Fruit fly (Drosophila melanogaster) whole organism, embryonic: ENCODE data around the gene Atg2.

Source experiments
- CG10462 ChIP-seq: fragments of 200-800 bp; sonication (Bioruptor generic); optimal IDR thresholded peaks from 2 replicates; lab custom pipeline; 2016; ENCODE audit warnings: missing biosample characterization, missing genetic modification characterization
- CG10543 ChIP-seq: fragments of 200-800 bp; sonication (Bioruptor generic); optimal IDR thresholded peaks from 3 replicates; lab custom pipeline; 2017; ENCODE audit warnings: missing biosample characterization, mild to moderate bottlenecking, missing genetic modification characterization, moderate library complexity
- CG10979 ChIP-seq: fragments of 200-800 bp; sonication (Bioruptor generic); optimal IDR thresholded peaks from 2 replicates; lab custom pipeline; 2018; ENCODE audit warnings: missing biosample characterization, mild to moderate bottlenecking, missing genetic modification characterization, moderate library complexity
- CG12942 ChIP-seq: fragments of 200-800 bp; sonication (Bioruptor generic); optimal IDR thresholded peaks from 3 replicates; lab custom pipeline; 2016; ENCODE audit warnings: missing biosample characterization, missing genetic modification characterization
- CG13123 ChIP-seq: fragments of 200-800 bp; sonication (Bioruptor generic); optimal IDR thresholded peaks from 2 replicates; lab custom pipeline; 2016; ENCODE audit warnings: missing biosample characterization, missing genetic modification characterization
- CG14441 ChIP-seq: fragments of 200-800 bp; sonication (Bioruptor generic); IDR thresholded peaks from 2 replicates; pipeline ENCODE4 v1.3.6; 2022; ENCODE audit warnings: missing biosample characterization, missing genetic modification characterization
- CG14710 ChIP-seq: fragments of 200-800 bp; sonication (Bioruptor generic); optimal IDR thresholded peaks from 3 replicates; lab custom pipeline; 2019; ENCODE audit warnings: missing biosample characterization, mild to moderate bottlenecking, missing genetic modification characterization, moderate library complexity
- CG18476 ChIP-seq: fragments of 200-800 bp; sonication (Bioruptor generic); optimal IDR thresholded peaks from 2 replicates; lab custom pipeline; 2016; ENCODE audit warnings: missing biosample characterization, mild to moderate bottlenecking, missing genetic modification characterization
- CG18764 ChIP-seq: fragments of 200-800 bp; sonication (Bioruptor generic); optimal IDR thresholded peaks from 3 replicates; lab custom pipeline; 2016; ENCODE audit warnings: missing biosample characterization, missing genetic modification characterization
- CG30403 ChIP-seq: fragments of 200-800 bp; sonication (Bioruptor generic); optimal IDR thresholded peaks from 3 replicates; lab custom pipeline; 2016; ENCODE audit warnings: missing biosample characterization, missing genetic modification characterization
- CG3163 ChIP-seq: fragments of 200-800 bp; sonication (Bioruptor generic); optimal IDR thresholded peaks from 3 replicates; lab custom pipeline; 2016; ENCODE audit warnings: missing biosample characterization, missing genetic modification characterization
- CG34376 ChIP-seq: fragments of 200-800 bp; sonication (Bioruptor generic); optimal IDR thresholded peaks from 2 replicates; lab custom pipeline; 2018; ENCODE audit warnings: missing biosample characterization, mild to moderate bottlenecking, missing genetic modification characterization
- CG3726 ChIP-seq: fragments of 200-800 bp; sonication (Bioruptor generic); IDR thresholded peaks from 3 replicates; pipeline ENCODE4, ENCODE4 v1.3.6; 2022; ENCODE audit warnings: missing biosample characterization, missing genetic modification characterization
- CG42726 ChIP-seq: fragments of 200-800 bp; sonication (Bioruptor generic); IDR thresholded peaks from 2 replicates; pipeline ENCODE4 v1.3.6; 2022; ENCODE audit warnings: missing biosample characterization, missing genetic modification characterization; ENCODE audit not compliant: partially characterized antibody
- CG4360 ChIP-seq: fragments of 200-800 bp; sonication (Bioruptor generic); IDR thresholded peaks from 2 replicates; pipeline ENCODE4 v1.3.6; 2022; ENCODE audit warnings: missing biosample characterization, missing genetic modification characterization
- CG6272 ChIP-seq: fragments of 200-800 bp; sonication (Bioruptor generic); IDR thresholded peaks from 2 replicates; pipeline ENCODE4 v1.3.6; 2022; ENCODE audit warnings: missing biosample characterization, missing genetic modification characterization
- CHES-1-like ChIP-seq: fragments of 200-800 bp; sonication (Bioruptor generic); optimal IDR thresholded peaks from 2 replicates; lab custom pipeline; 2016; ENCODE audit warnings: missing biosample characterization, missing genetic modification characterization
- ERR ChIP-seq: fragments of 200-800 bp; sonication (Bioruptor generic); optimal IDR thresholded peaks from 2 replicates; lab custom pipeline; 2016; ENCODE audit warnings: missing biosample characterization, missing genetic modification characterization
- Ets97D ChIP-seq: fragments of 200-800 bp; sonication (Bioruptor generic); optimal IDR thresholded peaks from 3 replicates; lab custom pipeline; 2016; ENCODE audit warnings: missing biosample characterization, missing genetic modification characterization
- Kr ChIP-seq: fragments of 200-800 bp; sonication (Bioruptor generic); optimal IDR thresholded peaks from 2 replicates; lab custom pipeline; 2017; ENCODE audit warnings: missing biosample characterization, mild to moderate bottlenecking, missing genetic modification characterization
- NK7.1 ChIP-seq: fragments of 200-800 bp; sonication (Bioruptor generic); optimal IDR thresholded peaks from 3 replicates; lab custom pipeline; 2016; ENCODE audit warnings: missing biosample characterization, missing genetic modification characterization
- Oaz ChIP-seq: fragments of 200-800 bp; sonication (Bioruptor generic); IDR thresholded peaks from 2 replicates; pipeline ENCODE4 v1.3.6; 2022; ENCODE audit warnings: missing biosample characterization, missing genetic modification characterization
- Opbp ChIP-seq: fragments of 200-800 bp; sonication (Bioruptor generic); IDR thresholded peaks from 3 replicates; pipeline ENCODE4 v1.3.6; 2022; ENCODE audit warnings: missing biosample characterization, missing genetic modification characterization; ENCODE audit not compliant: partially characterized antibody
- Pdp1 ChIP-seq, 2 experiments: fragments of 200-800 bp; sonication (Bioruptor generic); optimal IDR thresholded peaks; 3 replicates each; lab custom pipeline; 2016; ENCODE audit warnings: missing biosample characterization in 2 of 2, missing genetic modification characterization in 2 of 2, mild to moderate bottlenecking in 1 of 2, moderate library complexity in 1 of 2
- Poxn ChIP-seq: fragments of 200-800 bp; sonication (Bioruptor generic); IDR thresholded peaks from 2 replicates; pipeline ENCODE4 v1.3.6; 2022; ENCODE audit warnings: missing biosample characterization, missing genetic modification characterization
- Rfx ChIP-seq: fragments of 200-800 bp; sonication (Bioruptor generic); IDR thresholded peaks from 2 replicates; pipeline ENCODE4 v1.3.6; 2022; ENCODE audit warnings: missing biosample characterization, missing genetic modification characterization
- Sin3A ChIP-seq: fragments of >200 bp; optimal IDR thresholded peaks from 2 replicates; lab custom pipeline; 2018
- Spps ChIP-seq: fragments of 200-800 bp; sonication (Bioruptor generic); optimal IDR thresholded peaks from 2 replicates; lab custom pipeline; 2018; ENCODE audit warnings: missing biosample characterization, mild to moderate bottlenecking, missing genetic modification characterization
- Ssrp ChIP-seq: fragments of 200-800 bp; sonication (Bioruptor generic); optimal IDR thresholded peaks from 2 replicates; lab custom pipeline; 2018; ENCODE audit warnings: missing biosample characterization, mild to moderate bottlenecking, missing genetic modification characterization, moderate library complexity
- YL-1 ChIP-seq: fragments of 200-800 bp; sonication (Bioruptor generic); optimal IDR thresholded peaks from 3 replicates; lab custom pipeline; 2017; ENCODE audit warnings: missing biosample characterization, mild to moderate bottlenecking, missing genetic modification characterization
- ara ChIP-seq: fragments of 200-800 bp; sonication (Bioruptor generic); IDR thresholded peaks from 2 replicates; pipeline ENCODE4 v1.3.6; 2022; ENCODE audit warnings: missing biosample characterization, missing genetic modification characterization
- ato ChIP-seq: fragments of 200-800 bp; sonication (Bioruptor generic); IDR thresholded peaks from 2 replicates; pipeline ENCODE4 v1.3.6; 2022; ENCODE audit warnings: missing biosample characterization, missing genetic modification characterization; ENCODE audit not compliant: partially characterized antibody
- bowl ChIP-seq: fragments of 200-800 bp; sonication (Bioruptor generic); IDR thresholded peaks from 2 replicates; pipeline ENCODE4 v1.3.6; 2022; ENCODE audit warnings: missing biosample characterization, missing genetic modification characterization
- bsh ChIP-seq, 2 experiments: fragments of 200-800 bp; sonication (Bioruptor generic); optimal IDR thresholded peaks; 2 replicates each; lab custom pipeline; 2017 to 2018; ENCODE audit warnings: mild to moderate bottlenecking in 2 of 2, missing biosample characterization in 2 of 2, missing genetic modification characterization in 2 of 2, moderate library complexity in 1 of 2
- chinmo ChIP-seq: fragments of 200-800 bp; sonication (Bioruptor generic); IDR thresholded peaks from 4 replicates; pipeline ENCODE4 v1.3.6; 2022; ENCODE audit warnings: missing biosample characterization, missing genetic modification characterization; ENCODE audit not compliant: partially characterized antibody
- crol ChIP-seq: fragments of 200-800 bp; sonication (Bioruptor generic); IDR thresholded peaks from 2 replicates; pipeline ENCODE4 v1.3.6; 2022; ENCODE audit warnings: missing biosample characterization, missing genetic modification characterization
- cwo ChIP-seq: fragments of 200-800 bp; sonication (Bioruptor generic); optimal IDR thresholded peaks from 3 replicates; lab custom pipeline; 2017; ENCODE audit warnings: missing biosample characterization, missing genetic modification characterization, mild to moderate bottlenecking, moderate library complexity, missing genetic modification reagents
- dmrt99B ChIP-seq: fragments of 200-800 bp; sonication (Bioruptor generic); optimal IDR thresholded peaks from 2 replicates; lab custom pipeline; 2018; ENCODE audit warnings: missing biosample characterization, mild to moderate bottlenecking, missing genetic modification characterization, moderate library complexity
- dysf ChIP-seq: fragments of 200-800 bp; sonication (Bioruptor generic); IDR thresholded peaks from 3 replicates; pipeline ENCODE4 v1.3.6; 2022; ENCODE audit warnings: missing biosample characterization, missing genetic modification characterization
- emc ChIP-seq: fragments of 200-800 bp; sonication (Bioruptor generic); optimal IDR thresholded peaks from 2 replicates; lab custom pipeline; 2016; ENCODE audit warnings: missing biosample characterization, missing genetic modification characterization
- fd102C ChIP-seq: fragments of 200-800 bp; sonication (Bioruptor generic); optimal IDR thresholded peaks from 2 replicates; lab custom pipeline; 2018; ENCODE audit warnings: missing biosample characterization, mild to moderate bottlenecking, missing genetic modification characterization, moderate library complexity
- gce ChIP-seq: fragments of 200-800 bp; sonication (Bioruptor generic); IDR thresholded peaks from 3 replicates; pipeline ENCODE4 v1.3.6; 2022; ENCODE audit warnings: missing biosample characterization, missing genetic modification characterization
- kni ChIP-seq: fragments of 200-800 bp; sonication (Bioruptor generic); optimal IDR thresholded peaks from 3 replicates; lab custom pipeline; 2017; ENCODE audit warnings: mild to moderate bottlenecking, missing biosample characterization, missing genetic modification reagents, missing genetic modification characterization
- mirr ChIP-seq: fragments of 200-800 bp; sonication (Bioruptor generic); optimal IDR thresholded peaks from 3 replicates; lab custom pipeline; 2018; ENCODE audit warnings: missing biosample characterization, mild to moderate bottlenecking, missing genetic modification characterization
- oc ChIP-seq: fragments of 200-800 bp; sonication (Bioruptor generic); optimal IDR thresholded peaks from 2 replicates; lab custom pipeline; 2018; ENCODE audit warnings: missing biosample characterization, mild to moderate bottlenecking, missing genetic modification characterization, moderate library complexity
- peb ChIP-seq: fragments of 200-800 bp; sonication (Bioruptor generic); IDR thresholded peaks from 2 replicates; pipeline ENCODE4 v1.3.6; 2022; ENCODE audit warnings: missing biosample characterization, missing genetic modification characterization
- slou ChIP-seq: fragments of 200-800 bp; sonication (Bioruptor generic); optimal IDR thresholded peaks from 3 replicates; lab custom pipeline; 2016; ENCODE audit warnings: missing biosample characterization, missing genetic modification characterization
- tll ChIP-seq, 2 experiments: fragments of 200-800 bp in 1 of 2; fragments of >200 bp in 1 of 2; sonication (Bioruptor generic) in 1 of 2; optimal IDR thresholded peaks; 2 replicates each; lab custom pipeline; 2017 to 2019; ENCODE audit warnings: missing biosample characterization in 2 of 2, missing genetic modification characterization in 2 of 2, mild to moderate bottlenecking in 1 of 2, moderate library complexity in 1 of 2
- zf30C ChIP-seq: fragments of 200-800 bp; sonication (Bioruptor generic); optimal IDR thresholded peaks from 3 replicates; lab custom pipeline; 2018; ENCODE audit warnings: missing biosample characterization, mild to moderate bottlenecking, missing genetic modification characterization

The Atg2 gene

dm6 chr3L:2766269-2767088 is 7.7 kb upstream of the Atg2 start, which contains the start of the genes Mrtf and Non2 (continued):
- TF ChIP-seq dysf (GFP tag; lab: Robert Waterston, UW) = peak; percentile 67
- TF ChIP-seq CG30403 (GFP tag; lab: Kevin White, UChicago) = peak; percentile 82
- TF ChIP-seq dmrt99B (tag; lab: Kevin White, UChicago) = peak; percentile 39
- no peak for TF ChIP-seq Oaz (GFP tag; lab: Robert Waterston, UW)
- peak; percentile 10; the same call in 1 of the 2 replicates for TF ChIP-seq CG6272 (GFP tag; lab: Robert Waterston, UW)
- TF ChIP-seq Sin3A (lab: Kevin White, UChicago) = peak; percentile 42
- peak; percentile 85 for TF ChIP-seq ato (GFP tag; lab: Robert Waterston, UW)
- peak; percentile 75; the same call in 1 of the 4 replicates for TF ChIP-seq chinmo
- TF ChIP-seq Ets97D (GFP tag; lab: Kevin White, UChicago) = peak; percentile 62
- no peak for TF ChIP-seq CG3726 (GFP tag; lab: Robert Waterston, UW)
- peak; percentile 1 for TF ChIP-seq Spps (tag; lab: Kevin White, UChicago)
- no peak for TF ChIP-seq CG13123 (GFP tag; lab: Kevin White, UChicago)
- no peak for TF ChIP-seq zf30C (GFP tag; lab: Kevin White, UChicago)
- peak; percentile 75 for TF ChIP-seq CG14710 (tag; lab: Kevin White, UChicago)
- TF ChIP-seq peb (GFP tag; lab: Robert Waterston, UW) = no peak
- peak; percentile 35 for TF ChIP-seq emc (GFP tag; lab: Kevin White, UChicago)
- no peak for TF ChIP-seq YL-1 (GFP tag; lab: Kevin White, UChicago)
- TF ChIP-seq CG4360 (GFP tag; lab: Robert Waterston, UW) = peak; percentile 95
- peak; percentile 49 to 76 for TF ChIP-seq Pdp1 (GFP tag; optimal IDR thresholded peaks at IDR 0.05; lab: Kevin White, UChicago)
- peak; percentile 29 for TF ChIP-seq CG10462 (GFP tag; lab: Kevin White, UChicago)
- no peak for TF ChIP-seq tll (GFP tag; optimal IDR thresholded peaks at IDR 0.05; lab: Kevin White, UChicago)
- peak; percentile 40 for TF ChIP-seq CG12942 (GFP tag; lab: Kevin White, UChicago)
- no peak for TF ChIP-seq bowl
- TF ChIP-seq Opbp (GFP tag; lab: Robert Waterston, UW) = peak; percentile 81; the same call in 2 of the 3 replicates
- peak; percentile 40 for TF ChIP-seq Ssrp (tag; lab: Kevin White, UChicago)
- TF ChIP-seq CG14441 = 0 out of 2 replicates have a peak, but pooled peaks have one; percentile 16
- TF ChIP-seq Rfx (GFP tag; lab: Robert Waterston, UW) = peak; percentile 69
- TF ChIP-seq crol = no peak
- no peak for TF ChIP-seq CG42726
- peak; percentile 16 for TF ChIP-seq cwo (GFP tag; lab: Kevin White, UChicago)
- no peak for TF ChIP-seq NK7.1 (GFP tag; lab: Kevin White, UChicago)
- TF ChIP-seq CG10543 (GFP tag; lab: Kevin White, UChicago) = peak; percentile 58
- peak; percentile 36 for TF ChIP-seq CG10979
- TF ChIP-seq fd102C = no peak
- TF ChIP-seq bsh (GFP tag; optimal IDR thresholded peaks at IDR 0.05; lab: Kevin White, UChicago) = peak in 1 of 2 experiments; percentile 53
- peak; percentile 21 for TF ChIP-seq kni (GFP tag; lab: Kevin White, UChicago)
- TF ChIP-seq gce = no peak
- no peak for TF ChIP-seq mirr (GFP tag; lab: Kevin White, UChicago)
- peak; percentile 36; the same call in 1 of the 2 replicates for TF ChIP-seq ara
- peak; percentile 4 for TF ChIP-seq CG34376 (GFP tag; lab: Kevin White, UChicago)
- TF ChIP-seq slou (GFP tag; lab: Kevin White, UChicago) = no peak
- TF ChIP-seq oc (tag; lab: Kevin White, UChicago) = no peak
- TF ChIP-seq Poxn = no peak
- TF ChIP-seq ERR (GFP tag; lab: Kevin White, UChicago) = no peak
- peak; percentile 72 for TF ChIP-seq CHES-1-like
- TF ChIP-seq CG18764 (GFP tag; lab: Kevin White, UChicago) = peak; percentile 47
- no peak for TF ChIP-seq Kr (GFP tag; lab: Kevin White, UChicago)
- peak; percentile 44 for TF ChIP-seq CG18476 (GFP tag; lab: Kevin White, UChicago)
- peak; percentile 5 for TF ChIP-seq CG3163 (GFP tag; lab: Kevin White, UChicago)
